Fruit fly (Drosophila melanogaster) whole organism, prepupa: ENCODE data around the gene CG32263.
A peak's percentile ranks its signal among the peaks of the same experiment; 100 is the strongest.

Source experiments
- Blimp-1 ChIP-seq: fragments of 200-800 bp; sonication (Bioruptor generic); optimal IDR thresholded peaks from 3 replicates; lab custom pipeline; 2017; ENCODE audit warnings: missing biosample characterization, missing genetic modification characterization, mild to moderate bottlenecking, moderate library complexity, missing genetic modification reagents
- CG10631 ChIP-seq: fragments of 200-800 bp; sonication (Bioruptor generic); optimal IDR thresholded peaks from 2 replicates; lab custom pipeline; 2016; ENCODE audit warnings: missing biosample characterization, missing genetic modification characterization
- CG11294 ChIP-seq: fragments of 200-800 bp; sonication (Bioruptor generic); IDR thresholded peaks from 2 replicates; pipeline ENCODE4 v1.3.6; 2022; ENCODE audit warnings: missing biosample characterization, missing genetic modification characterization
- CG11762 ChIP-seq: fragments of 200-800 bp; sonication (Bioruptor generic); optimal IDR thresholded peaks from 3 replicates; lab custom pipeline; 2016; ENCODE audit warnings: missing biosample characterization, missing genetic modification characterization; ENCODE audit not compliant: insufficient read depth
- CG11902 ChIP-seq: fragments of 200-800 bp; sonication (Bioruptor generic); optimal IDR thresholded peaks from 3 replicates; lab custom pipeline; 2016; ENCODE audit warnings: missing biosample characterization, missing genetic modification characterization
- CG15336 ChIP-seq: fragments of 200-800 bp; sonication (Bioruptor generic); IDR thresholded peaks from 2 replicates; pipeline ENCODE4 v1.3.6; 2022; ENCODE audit warnings: missing biosample characterization, missing genetic modification characterization
- CG16779 ChIP-seq: fragments of 200-800 bp; sonication (Bioruptor generic); optimal IDR thresholded peaks from 3 replicates; lab custom pipeline; 2017; ENCODE audit warnings: missing biosample characterization, mild to moderate bottlenecking, missing genetic modification characterization
- CG31627 ChIP-seq: fragments of 200-800 bp; sonication (Bioruptor generic); optimal IDR thresholded peaks from 3 replicates; lab custom pipeline; 2016; ENCODE audit warnings: missing biosample characterization, missing genetic modification characterization
- CG32006 ChIP-seq: fragments of 200-800 bp; sonication (Bioruptor generic); optimal IDR thresholded peaks from 3 replicates; lab custom pipeline; 2017; ENCODE audit warnings: missing biosample characterization, mild to moderate bottlenecking, missing genetic modification characterization
- CG34406 ChIP-seq: fragments of 200-800 bp; sonication (Bioruptor generic); optimal IDR thresholded peaks from 3 replicates; lab custom pipeline; 2016; ENCODE audit warnings: missing biosample characterization, missing genetic modification characterization
- CG3919 ChIP-seq: fragments of 200-800 bp; sonication (Bioruptor generic); optimal IDR thresholded peaks from 3 replicates; lab custom pipeline; 2016; ENCODE audit warnings: missing biosample characterization, missing genetic modification characterization
- CG4318 ChIP-seq: fragments of 200-800 bp; sonication (Bioruptor generic); optimal IDR thresholded peaks from 3 replicates; lab custom pipeline; 2017; ENCODE audit warnings: missing biosample characterization, mild to moderate bottlenecking, missing genetic modification characterization
- CG6163 ChIP-seq: fragments of 200-800 bp; sonication (Bioruptor generic); IDR thresholded peaks from 3 replicates; pipeline ENCODE4 v1.3.6; 2022; ENCODE audit warnings: missing biosample characterization, missing genetic modification characterization
- CG6276 ChIP-seq: fragments of 200-800 bp; sonication (Bioruptor generic); optimal IDR thresholded peaks from 2 replicates; lab custom pipeline; 2017; ENCODE audit warnings: missing biosample characterization, mild to moderate bottlenecking, missing genetic modification characterization
- CG6792 ChIP-seq: fragments of 200-800 bp; sonication (Bioruptor generic); optimal IDR thresholded peaks from 3 replicates; lab custom pipeline; 2016; ENCODE audit warnings: missing biosample characterization, missing genetic modification characterization
- CG6808 ChIP-seq: fragments of 200-800 bp; sonication (Bioruptor generic); optimal IDR thresholded peaks from 3 replicates; lab custom pipeline; 2017; ENCODE audit warnings: missing biosample characterization, missing genetic modification characterization, mild to moderate bottlenecking, moderate library complexity, missing genetic modification reagents
- CG6854 ChIP-seq: fragments of 200-800 bp; sonication (Bioruptor generic); optimal IDR thresholded peaks from 2 replicates; lab custom pipeline; 2017; ENCODE audit warnings: missing biosample characterization, mild to moderate bottlenecking, missing genetic modification characterization
- CG7368 ChIP-seq: fragments of 200-800 bp; sonication (Bioruptor generic); optimal IDR thresholded peaks from 3 replicates; lab custom pipeline; 2016; ENCODE audit warnings: missing biosample characterization, missing genetic modification characterization
- CG8119 ChIP-seq: fragments of 200-800 bp; sonication (Bioruptor generic); IDR thresholded peaks from 3 replicates; pipeline ENCODE4 v1.3.6; 2022; ENCODE audit warnings: missing biosample characterization, missing genetic modification characterization
- CG9139 ChIP-seq: fragments of 200-800 bp; sonication (Bioruptor generic); optimal IDR thresholded peaks from 3 replicates; lab custom pipeline; 2017; ENCODE audit warnings: missing biosample characterization, mild to moderate bottlenecking, missing genetic modification characterization
- Eip78C ChIP-seq: fragments of 200-800 bp; sonication (Bioruptor generic); peaks from one replicate; lab custom pipeline; 2016; ENCODE audit warnings: missing biosample characterization, missing genetic modification characterization
- Ets21C ChIP-seq: fragments of 200-800 bp; sonication (Bioruptor generic); optimal IDR thresholded peaks from 3 replicates; lab custom pipeline; 2016; ENCODE audit warnings: missing biosample characterization, missing genetic modification characterization
- Ets96B ChIP-seq: fragments of 200-800 bp; optimal IDR thresholded peaks from 2 replicates; lab custom pipeline; 2019; ENCODE audit warnings: missing biosample characterization, mild to moderate bottlenecking, missing genetic modification characterization, moderate library complexity
- Gug ChIP-seq: fragments of 200-800 bp; sonication (Bioruptor generic); IDR thresholded peaks from 2 replicates; pipeline ENCODE4 v1.3.6; 2022; ENCODE audit warnings: missing biosample characterization, missing genetic modification characterization
- Hr38 ChIP-seq: sonication (Bioruptor generic); optimal IDR thresholded peaks from 2 replicates; lab custom pipeline; 2016; ENCODE audit warnings: missing biosample characterization, missing genetic modification characterization
- Hr39 ChIP-seq: fragments of 200-800 bp; sonication (Bioruptor generic); optimal IDR thresholded peaks from 2 replicates; lab custom pipeline; 2016; ENCODE audit warnings: missing biosample characterization, missing genetic modification characterization
- Hr4 ChIP-seq: fragments of 200-800 bp; sonication (Bioruptor generic); optimal IDR thresholded peaks from 3 replicates; lab custom pipeline; 2016; ENCODE audit warnings: missing biosample characterization, missing genetic modification characterization
- OdsH ChIP-seq: fragments of 200-800 bp; sonication (Bioruptor generic); optimal IDR thresholded peaks from 3 replicates; lab custom pipeline; 2016; ENCODE audit warnings: missing biosample characterization, missing genetic modification characterization
- Sox102F ChIP-seq: fragments of 200-800 bp; sonication (Bioruptor generic); optimal IDR thresholded peaks from 2 replicates; lab custom pipeline; 2016; ENCODE audit warnings: missing biosample characterization, mild to moderate bottlenecking, missing genetic modification characterization
- Sox14 ChIP-seq: fragments of 200-800 bp; sonication (Bioruptor generic); optimal IDR thresholded peaks from 3 replicates; lab custom pipeline; 2016; ENCODE audit warnings: missing biosample characterization, missing genetic modification characterization
- Sox15 ChIP-seq: fragments of 200-800 bp; sonication (Bioruptor generic); optimal IDR thresholded peaks from 3 replicates; lab custom pipeline; 2016; ENCODE audit warnings: missing biosample characterization, missing genetic modification characterization
- acj6 ChIP-seq: fragments of 200-800 bp; sonication (Bioruptor generic); optimal IDR thresholded peaks from 3 replicates; lab custom pipeline; 2016; ENCODE audit warnings: missing biosample characterization, missing genetic modification characterization
- dac ChIP-seq: fragments of 200-800 bp; sonication (Bioruptor generic); optimal IDR thresholded peaks from 2 replicates; lab custom pipeline; 2017; ENCODE audit warnings: missing biosample characterization, mild to moderate bottlenecking, missing genetic modification characterization
- dsx ChIP-seq: fragments of 200-800 bp; optimal IDR thresholded peaks from 3 replicates; lab custom pipeline; 2019; ENCODE audit warnings: missing biosample characterization, mild to moderate bottlenecking, missing genetic modification characterization, moderate library complexity; ENCODE audit not compliant: poor library complexity, severe bottlenecking
- esn ChIP-seq: fragments of 200-800 bp; sonication (Bioruptor generic); optimal IDR thresholded peaks from 2 replicates; lab custom pipeline; 2016; ENCODE audit warnings: missing biosample characterization, mild to moderate bottlenecking, missing genetic modification characterization, moderate library complexity
- fd59A ChIP-seq: fragments of 200-800 bp; sonication (Bioruptor generic); optimal IDR thresholded peaks from 2 replicates; lab custom pipeline; 2017; ENCODE audit warnings: missing biosample characterization, mild to moderate bottlenecking, missing genetic modification characterization, missing genetic modification reagents
- fd85E ChIP-seq: fragments of 200-800 bp; sonication (Bioruptor generic); optimal IDR thresholded peaks from 3 replicates; lab custom pipeline; 2016; ENCODE audit warnings: missing biosample characterization, missing genetic modification characterization
- fkh ChIP-seq: fragments of 200-800 bp; sonication (Bioruptor generic); optimal IDR thresholded peaks from 3 replicates; lab custom pipeline; 2017; ENCODE audit warnings: missing biosample characterization, mild to moderate bottlenecking, missing genetic modification characterization, moderate library complexity
- lz ChIP-seq: fragments of 200-800 bp; sonication (Bioruptor generic); optimal IDR thresholded peaks from 3 replicates; lab custom pipeline; 2016; ENCODE audit warnings: missing biosample characterization, missing genetic modification characterization
- pdm3 ChIP-seq: fragments of 200-800 bp; sonication (Bioruptor generic); optimal IDR thresholded peaks from 3 replicates; lab custom pipeline; 2016; ENCODE audit warnings: missing biosample characterization, missing genetic modification characterization
- salr ChIP-seq, 2 experiments: fragments of 200-800 bp; sonication (Bioruptor generic); optimal IDR thresholded peaks; 3 replicates each; lab custom pipeline; 2016 to 2018; ENCODE audit warnings: missing biosample characterization in 2 of 2, missing genetic modification characterization in 2 of 2, mild to moderate bottlenecking in 1 of 2
- spab ChIP-seq: fragments of 200-800 bp; sonication (Bioruptor generic); optimal IDR thresholded peaks from 2 replicates; lab custom pipeline; 2017; ENCODE audit warnings: missing biosample characterization, mild to moderate bottlenecking, missing genetic modification characterization, missing genetic modification reagents
- ss ChIP-seq, 2 experiments: fragments of 200-800 bp; sonication (Bioruptor generic); optimal IDR thresholded peaks; 2 replicates in 1 of 2; 3 replicates in 1 of 2; lab custom pipeline; 2017 to 2018; ENCODE audit warnings: mild to moderate bottlenecking in 2 of 2, missing biosample characterization in 2 of 2, missing genetic modification characterization in 2 of 2, moderate library complexity in 1 of 2
- svp ChIP-seq: fragments of 200-800 bp; sonication (Bioruptor generic); peaks from one replicate; lab custom pipeline; 2016; ENCODE audit warnings: missing biosample characterization, missing genetic modification characterization
- topi ChIP-seq: fragments of 200-800 bp; sonication (Bioruptor generic); optimal IDR thresholded peaks from 3 replicates; lab custom pipeline; 2016; ENCODE audit warnings: missing biosample characterization, missing genetic modification characterization
- vri ChIP-seq: fragments of 200-800 bp; sonication (Bioruptor generic); optimal IDR thresholded peaks from 3 replicates; lab custom pipeline; 2016; ENCODE audit warnings: missing biosample characterization, mild to moderate bottlenecking, missing genetic modification characterization

The CG32263 gene

dm6 chr3L:3814010-3814833 lies 3.3 kb upstream of the CG32263 start, which contains the start of gene Scsalpha1:
Scsalpha1 (plus strand) TSS chr3L:3814211.
- TF ChIP-seq CG3919 (GFP tag; lab: Kevin White, UChicago) (peak; percentile 40), Ets96B (peak; percentile 7), CG9139 (GFP tag; lab: Kevin White, UChicago) (peak; percentile 45), pdm3 (no peak), Eip78C (GFP tag; lab: Kevin White, UChicago) (peak; percentile 88), topi (GFP tag; lab: Kevin White, UChicago) (peak; percentile 10), CG6163 (GFP tag; lab: Robert Waterston, UW) (no peak; the same call in 1 of the 3 replicates), CG16779 (tag; lab: Kevin White, UChicago) (no peak), spab (no peak), CG6792 (peak; percentile 38), dac (GFP tag; lab: Kevin White, UChicago) (peak; percentile 1), svp (GFP tag; lab: Kevin White, UChicago) (peak; percentile 98), lz (GFP tag; lab: Kevin White, UChicago) (peak; percentile 45), CG7368 (no peak), acj6 (GFP tag; lab: Kevin White, UChicago) (peak; percentile 43), ss (GFP tag; optimal IDR thresholded peaks at IDR 0.05; lab: Kevin White, UChicago) (peak; percentile 43 to 63), CG11294 (GFP tag; lab: Robert Waterston, UW) (peak; percentile 31; the same call in 1 of the 2 replicates), Hr38 (GFP tag; lab: Kevin White, UChicago) (no peak), Ets21C (GFP tag; lab: Kevin White, UChicago) (no peak), CG34406 (GFP tag; lab: Kevin White, UChicago) (peak; percentile 50), CG6808 (GFP tag; lab: Kevin White, UChicago) (peak; percentile 38), fd59A (GFP tag; lab: Kevin White, UChicago) (no peak), Sox14 (GFP tag; lab: Kevin White, UChicago) (peak; percentile 20), Hr39 (peak; percentile 58), CG15336 (GFP tag; lab: Robert Waterston, UW) (peak; percentile 46; the same call in 1 of the 2 replicates), CG8119 (GFP tag; lab: Robert Waterston, UW) (peak; percentile 71), vri (GFP tag; lab: Kevin White, UChicago) (peak; percentile 61), CG6276 (GFP tag; lab: Kevin White, UChicago) (no peak), dsx (GFP tag; lab: Kevin White, UChicago) (no peak), Sox15 (GFP tag; lab: Kevin White, UChicago) (peak; percentile 21), Hr4 (GFP tag; lab: Kevin White, UChicago) (peak; percentile 60), CG4318 (GFP tag; lab: Kevin White, UChicago) (no peak), salr (GFP tag; optimal IDR thresholded peaks at IDR 0.05; lab: Kevin White, UChicago) (peak; percentile 7 to 21), esn (peak; percentile 55), fkh (GFP tag; lab: Kevin White, UChicago) (peak; percentile 7), Blimp-1 (GFP tag; lab: Kevin White, UChicago) (peak; percentile 4), Gug (no peak), Sox102F (GFP tag; lab: Kevin White, UChicago) (no peak), CG11902 (GFP tag; lab: Kevin White, UChicago) (no peak), CG6854 (GFP tag; lab: Kevin White, UChicago) (peak; percentile 35), CG11762 (GFP tag; lab: Kevin White, UChicago) (peak; percentile 15), OdsH (peak; percentile 38), fd85E (GFP tag; lab: Kevin White, UChicago) (no peak), CG10631 (GFP tag; lab: Kevin White, UChicago) (no peak), CG32006 (GFP tag; lab: Kevin White, UChicago) (no peak), CG31627 (GFP tag; lab: Kevin White, UChicago) (peak; percentile 47)
